Fruit fly (Drosophila melanogaster) whole organism, embryonic: ENCODE measurements around the gene ewg.

Experiments used
- Bgb ChIP-seq: fragments of 200-800 bp; sonication (Bioruptor generic); IDR thresholded peaks from 2 replicates; pipeline ENCODE4 v1.3.6; 2022; ENCODE audit warnings: missing biosample characterization, missing genetic modification characterization; ENCODE audit not compliant: partially characterized antibody
- CG10321 ChIP-seq: fragments of 200-800 bp; sonication (Bioruptor generic); IDR thresholded peaks from 2 replicates; pipeline ENCODE4 v1.3.6; 2022; ENCODE audit warnings: missing biosample characterization, missing genetic modification characterization
- CG10543 ChIP-seq: fragments of 200-800 bp; sonication (Bioruptor generic); optimal IDR thresholded peaks from 3 replicates; lab custom pipeline; 2017; ENCODE audit warnings: missing biosample characterization, mild to moderate bottlenecking, missing genetic modification characterization, moderate library complexity
- CG11093 ChIP-seq: fragments of 200-800 bp; sonication (Bioruptor generic); IDR thresholded peaks from 3 replicates; pipeline ENCODE4 v1.3.6; 2022; ENCODE audit warnings: missing biosample characterization, missing genetic modification characterization
- CG15514 ChIP-seq: fragments of 200-800 bp; sonication (Bioruptor generic); optimal IDR thresholded peaks from 3 replicates; lab custom pipeline; 2017; ENCODE audit warnings: missing biosample characterization, missing genetic modification characterization, mild to moderate bottlenecking, moderate library complexity, missing genetic modification reagents
- CG17328 ChIP-seq: fragments of 200-800 bp; sonication (Bioruptor generic); IDR thresholded peaks from 2 replicates; pipeline ENCODE4 v1.3.6; 2022; ENCODE audit warnings: missing biosample characterization, missing genetic modification characterization
- CG18764 ChIP-seq: fragments of 200-800 bp; sonication (Bioruptor generic); optimal IDR thresholded peaks from 3 replicates; lab custom pipeline; 2016; ENCODE audit warnings: missing biosample characterization, missing genetic modification characterization
- CG2120 ChIP-seq: fragments of 200-800 bp; sonication (Bioruptor generic); optimal IDR thresholded peaks from 3 replicates; lab custom pipeline; 2016; ENCODE audit warnings: missing biosample characterization, missing genetic modification characterization
- CG2199 ChIP-seq: fragments of 200-800 bp; sonication (Bioruptor generic); IDR thresholded peaks from 3 replicates; pipeline ENCODE4 v1.3.6; 2022; ENCODE audit warnings: missing biosample characterization, missing genetic modification characterization
- CG2202 ChIP-seq: fragments of 200-800 bp; sonication (Bioruptor generic); optimal IDR thresholded peaks from 2 replicates; lab custom pipeline; 2018; ENCODE audit warnings: missing biosample characterization, mild to moderate bottlenecking, missing genetic modification characterization
- CG2712 ChIP-seq: fragments of 200-800 bp; optimal IDR thresholded peaks from 3 replicates; lab custom pipeline; 2019; ENCODE audit warnings: missing biosample characterization, mild to moderate bottlenecking, missing genetic modification characterization, moderate library complexity
- CG30431 ChIP-seq: fragments of 200-800 bp; sonication (Bioruptor generic); optimal IDR thresholded peaks from 2 replicates; lab custom pipeline; 2017; ENCODE audit warnings: missing biosample characterization, missing genetic modification characterization
- CG3163 ChIP-seq: fragments of 200-800 bp; sonication (Bioruptor generic); optimal IDR thresholded peaks from 3 replicates; lab custom pipeline; 2016; ENCODE audit warnings: missing biosample characterization, missing genetic modification characterization
- CG32772 ChIP-seq: fragments of 200-800 bp; sonication (Bioruptor generic); IDR thresholded peaks from 2 replicates; pipeline ENCODE4 v1.3.6; 2022; ENCODE audit warnings: missing biosample characterization, missing genetic modification characterization
- CG4404 ChIP-seq: fragments of 200-800 bp; sonication (Bioruptor generic); IDR thresholded peaks from 2 replicates; pipeline ENCODE4 v1.3.6; 2022; ENCODE audit warnings: missing biosample characterization, missing genetic modification characterization
- CG5953 ChIP-seq: fragments of 200-800 bp; sonication (Bioruptor generic); IDR thresholded peaks from 2 replicates; pipeline ENCODE4 v1.3.6; 2022; ENCODE audit warnings: missing biosample characterization, missing genetic modification characterization
- CG6689 ChIP-seq: fragments of 200-800 bp; sonication (Bioruptor generic); IDR thresholded peaks from 2 replicates; pipeline ENCODE4 v1.3.6; 2022; ENCODE audit warnings: missing biosample characterization, missing genetic modification characterization
- CG7556 ChIP-seq: fragments of 200-800 bp; sonication (Bioruptor generic); optimal IDR thresholded peaks from 2 replicates; lab custom pipeline; 2017; ENCODE audit warnings: missing biosample characterization, mild to moderate bottlenecking, missing genetic modification characterization
- CG8281 ChIP-seq: fragments of 200-800 bp; sonication (Bioruptor generic); optimal IDR thresholded peaks from 2 replicates; lab custom pipeline; 2018; ENCODE audit warnings: missing biosample characterization, mild to moderate bottlenecking, missing genetic modification characterization, moderate library complexity
- CG9797 ChIP-seq: fragments of 200-800 bp; sonication (Bioruptor generic); optimal IDR thresholded peaks from 3 replicates; lab custom pipeline; 2018; ENCODE audit warnings: missing biosample characterization, mild to moderate bottlenecking, missing genetic modification characterization
- CTCF ChIP-seq: fragments of 200-800 bp; sonication (Bioruptor generic); optimal IDR thresholded peaks from 2 replicates; lab custom pipeline; 2017; ENCODE audit warnings: missing biosample characterization, mild to moderate bottlenecking, missing genetic modification characterization, moderate library complexity
- Hey ChIP-seq: fragments of 200-800 bp; sonication (Bioruptor generic); optimal IDR thresholded peaks from 3 replicates; lab custom pipeline; 2018; ENCODE audit warnings: missing biosample characterization, mild to moderate bottlenecking, missing genetic modification characterization
- Hmr ChIP-seq: fragments of 200-800 bp; sonication (Bioruptor generic); optimal IDR thresholded peaks from 3 replicates; lab custom pipeline; 2017; ENCODE audit warnings: mild to moderate bottlenecking, missing biosample characterization, missing genetic modification reagents, missing genetic modification characterization
- Rx ChIP-seq: fragments of 200-800 bp; sonication (Bioruptor generic); IDR thresholded peaks from 2 replicates; pipeline ENCODE4 v1.3.6; 2022; ENCODE audit warnings: missing biosample characterization, missing genetic modification characterization
- Scr ChIP-seq: fragments of 200-800 bp; sonication (Bioruptor generic); IDR thresholded peaks from 2 replicates; pipeline ENCODE4 v1.3.6; 2022; ENCODE audit warnings: missing biosample characterization, missing genetic modification characterization; ENCODE audit not compliant: partially characterized antibody
- Trl ChIP-seq, 3 experiments: fragments of >200 bp in 2 of 3; fragments of 200-800 bp in 1 of 3; sonication (Bioruptor generic) in 1 of 3; optimal IDR thresholded peaks; 2 replicates in 1 of 3; 3 replicates in 2 of 3; lab custom pipeline; 2016 to 2017; ENCODE audit warnings: missing biosample characterization in 1 of 3, missing genetic modification characterization in 1 of 3
- Xrp1 ChIP-seq: fragments of 200-800 bp; sonication (Bioruptor generic); IDR thresholded peaks from 2 replicates; pipeline ENCODE4 v1.3.6; 2022; ENCODE audit warnings: missing biosample characterization, missing genetic modification characterization
- chm ChIP-seq: fragments of 200-800 bp; sonication (Bioruptor generic); IDR thresholded peaks from 2 replicates; pipeline ENCODE4 v1.3.6; 2022; ENCODE audit warnings: missing biosample characterization, missing genetic modification characterization
- danr ChIP-seq: fragments of 200-800 bp; sonication (Bioruptor generic); IDR thresholded peaks from 2 replicates; pipeline ENCODE4 v1.3.6; 2022; ENCODE audit warnings: missing biosample characterization, missing genetic modification characterization
- dpn ChIP-seq, 2 experiments: fragments of 200-800 bp; sonication (Bioruptor generic); optimal IDR thresholded peaks; 3 replicates each; lab custom pipeline; 2016; ENCODE audit warnings: missing biosample characterization in 2 of 2, missing genetic modification characterization in 2 of 2
- ems ChIP-seq: fragments of 200-800 bp; sonication (Bioruptor generic); optimal IDR thresholded peaks from 3 replicates; lab custom pipeline; 2016; ENCODE audit warnings: missing biosample characterization, missing genetic modification characterization
- eve ChIP-seq, 2 experiments: fragments of >200 bp; optimal IDR thresholded peaks; 2 replicates each; lab custom pipeline; 2017; ENCODE audit warnings: missing biosample characterization in 2 of 2, missing genetic modification characterization in 2 of 2
- ewg ChIP-seq: fragments of 200-800 bp; sonication (Bioruptor generic); optimal IDR thresholded peaks from 3 replicates; lab custom pipeline; 2017; ENCODE audit warnings: mild to moderate bottlenecking, missing biosample characterization, missing genetic modification reagents, missing genetic modification characterization
- eyg ChIP-seq: fragments of 200-800 bp; sonication (Bioruptor generic); optimal IDR thresholded peaks from 3 replicates; lab custom pipeline; 2016; ENCODE audit warnings: missing biosample characterization, missing genetic modification characterization
- jumu ChIP-seq: fragments of 200-800 bp; sonication (Bioruptor generic); optimal IDR thresholded peaks from 3 replicates; lab custom pipeline; 2016; ENCODE audit warnings: missing biosample characterization, missing genetic modification characterization
- lmd ChIP-seq: fragments of 200-800 bp; sonication (Bioruptor generic); IDR thresholded peaks from 2 replicates; pipeline ENCODE4 v1.3.6; 2022; ENCODE audit warnings: missing biosample characterization, missing genetic modification characterization
- odd ChIP-seq: fragments of 200-800 bp; sonication (Bioruptor generic); optimal IDR thresholded peaks from 2 replicates; lab custom pipeline; 2017; ENCODE audit warnings: missing biosample characterization, mild to moderate bottlenecking, missing genetic modification characterization
- onecut ChIP-seq: fragments of 200-800 bp; sonication (Bioruptor generic); IDR thresholded peaks from 2 replicates; pipeline ENCODE4 v1.3.6; 2022; ENCODE audit warnings: missing biosample characterization, missing genetic modification characterization
- pb ChIP-seq: fragments of 200-800 bp; sonication (Bioruptor generic); optimal IDR thresholded peaks from 3 replicates; lab custom pipeline; 2016; ENCODE audit warnings: missing biosample characterization, missing genetic modification characterization
- peb ChIP-seq: fragments of 200-800 bp; sonication (Bioruptor generic); IDR thresholded peaks from 2 replicates; pipeline ENCODE4 v1.3.6; 2022; ENCODE audit warnings: missing biosample characterization, missing genetic modification characterization
- pnt ChIP-seq: fragments of 200-800 bp; sonication (Bioruptor generic); optimal IDR thresholded peaks from 3 replicates; lab custom pipeline; 2016; ENCODE audit warnings: missing biosample characterization, missing genetic modification characterization
- sens ChIP-seq: fragments of 200-800 bp; sonication (Bioruptor generic); peaks from one replicate; lab custom pipeline; 2016; ENCODE audit warnings: missing biosample characterization, missing genetic modification characterization
- sim ChIP-seq: fragments of 200-800 bp; sonication (Bioruptor generic); IDR thresholded peaks from 2 replicates; pipeline ENCODE4 v1.3.6; 2022; ENCODE audit warnings: missing biosample characterization, missing genetic modification characterization
- sna ChIP-seq: fragments of 200-800 bp; sonication (Bioruptor generic); IDR thresholded peaks from 2 replicates; pipeline ENCODE4 v1.3.6; 2022; ENCODE audit warnings: missing biosample characterization, missing genetic modification characterization; ENCODE audit not compliant: partially characterized antibody
- sob ChIP-seq: fragments of 200-800 bp; sonication (Bioruptor generic); IDR thresholded peaks from 2 replicates; pipeline ENCODE4 v1.3.6; 2022; ENCODE audit warnings: missing biosample characterization, missing genetic modification characterization
- sqz ChIP-seq: fragments of 200-800 bp; sonication (Bioruptor generic); optimal IDR thresholded peaks from 3 replicates; lab custom pipeline; 2018; ENCODE audit warnings: missing biosample characterization, mild to moderate bottlenecking, missing genetic modification characterization
- stwl ChIP-seq: fragments of 200-800 bp; sonication (Bioruptor generic); optimal IDR thresholded peaks from 3 replicates; lab custom pipeline; 2018; ENCODE audit warnings: missing biosample characterization, mild to moderate bottlenecking, missing genetic modification characterization, moderate library complexity
- ttk ChIP-seq: fragments of 200-800 bp; sonication (Bioruptor generic); IDR thresholded peaks from 2 replicates; pipeline ENCODE4 v2.1.2; 2022; ENCODE audit warnings: missing biosample characterization, missing genetic modification characterization
- tup ChIP-seq: fragments of 200-800 bp; sonication (Bioruptor generic); optimal IDR thresholded peaks from 2 replicates; lab custom pipeline; 2016; ENCODE audit warnings: missing biosample characterization, mild to moderate bottlenecking, missing genetic modification characterization, moderate library complexity
- twi ChIP-seq: fragments of 200-800 bp; optimal IDR thresholded peaks from 2 replicates; lab custom pipeline; 2019; ENCODE audit warnings: missing biosample characterization, mild to moderate bottlenecking, missing genetic modification characterization, moderate library complexity
- zen ChIP-seq: fragments of 200-800 bp; sonication (Bioruptor generic); optimal IDR thresholded peaks from 3 replicates; lab custom pipeline; 2018; ENCODE audit warnings: missing biosample characterization, mild to moderate bottlenecking, missing genetic modification characterization, moderate library complexity
- zfh1 ChIP-seq: fragments of 200-800 bp; sonication (Bioruptor generic); IDR thresholded peaks from 3 replicates; pipeline ENCODE4 v1.3.6; 2022; ENCODE audit warnings: missing biosample characterization, missing genetic modification characterization

Gene ewg

dm6 chrX:276065-276464 is 3.5 kb downstream of the ewg start:
- TF ChIP-seq CG2202 (no peak), Hmr (GFP tag; lab: Kevin White, UChicago) (peak; percentile 22), sna (GFP tag; lab: Robert Waterston, UW) (no peak), CG5953 (no peak), CG8281 (tag; lab: Kevin White, UChicago) (peak; percentile 57), twi (no peak), CG32772 (GFP tag; lab: Robert Waterston, UW) (no peak), zen (tag; lab: Kevin White, UChicago) (no peak), chm (GFP tag; lab: Robert Waterston, UW) (peak; percentile 70; the same call in 1 of the 2 replicates), CG17328 (GFP tag; lab: Robert Waterston, UW) (0 out of 2 replicates have a peak, but pooled peaks have one; percentile 14), CG10543 (peak; percentile 26), sim (GFP tag; lab: Robert Waterston, UW) (0 out of 2 replicates have a peak, but pooled peaks have one; percentile 41), Scr (GFP tag; lab: Robert Waterston, UW) (0 out of 2 replicates have a peak, but pooled peaks have one; percentile 26), Rx (GFP tag; lab: Robert Waterston, UW) (no peak), zfh1 (GFP tag; lab: Robert Waterston, UW) (peak; percentile 31; the same call in 1 of the 3 replicates), peb (GFP tag; lab: Robert Waterston, UW) (no peak), pb (GFP tag; lab: Kevin White, UChicago) (no peak), sens (GFP tag; lab: Kevin White, UChicago) (peak; percentile 90), CG18764 (GFP tag; lab: Kevin White, UChicago) (no peak), ttk (peak; percentile 56), CG9797 (no peak), Bgb (peak; percentile 19; the same call in 1 of the 2 replicates), tup (GFP tag; lab: Kevin White, UChicago) (no peak), CG7556 (GFP tag; lab: Kevin White, UChicago) (no peak), jumu (no peak), ems (GFP tag; lab: Kevin White, UChicago) (no peak), eve (GFP tag; optimal IDR thresholded peaks at IDR 0.05; lab: Kevin White, UChicago) (no peak), odd (GFP tag; lab: Kevin White, UChicago) (no peak), CG2120 (GFP tag; lab: Kevin White, UChicago) (peak; percentile 5), CG2199 (peak; percentile 76; the same call in 2 of the 3 replicates), Trl (optimal IDR thresholded peaks at IDR 0.05; lab: Kevin White, UChicago) (peak; percentile 56 to 60), Trl (GFP tag; optimal IDR thresholded peaks at IDR 0.05; lab: Kevin White, UChicago) (no peak), CG3163 (GFP tag; lab: Kevin White, UChicago) (peak; percentile 73), Hey (tag; lab: Kevin White, UChicago) (no peak), sqz (GFP tag; lab: Kevin White, UChicago) (no peak), Xrp1 (GFP tag; lab: Robert Waterston, UW) (peak; percentile 49), lmd (GFP tag; lab: Robert Waterston, UW) (no peak), CG15514 (peak; percentile 8), stwl (tag; lab: Kevin White, UChicago) (peak; percentile 13), sob (0 out of 2 replicates have a peak, but pooled peaks have one; percentile 38), ewg (peak; percentile 100), eyg (no peak), dpn (GFP tag; optimal IDR thresholded peaks at IDR 0.05; lab: Kevin White, UChicago) (no peak), CG4404 (GFP tag; lab: Robert Waterston, UW) (no peak), pnt (GFP tag; lab: Kevin White, UChicago) (no peak), danr (GFP tag; lab: Robert Waterston, UW) (no peak), CTCF (GFP tag; lab: Kevin White, UChicago) (no peak), CG2712 (tag; lab: Kevin White, UChicago) (peak; percentile 27), CG6689 (0 out of 2 replicates have a peak, but pooled peaks have one; percentile 11), CG10321 (GFP tag; lab: Robert Waterston, UW) (peak; percentile 67), onecut (GFP tag; lab: Robert Waterston, UW) (no peak), CG11093 (GFP tag; lab: Robert Waterston, UW) (no peak), CG30431 (GFP tag; lab: Kevin White, UChicago) (no peak)
